In the genomic region with DNA sequence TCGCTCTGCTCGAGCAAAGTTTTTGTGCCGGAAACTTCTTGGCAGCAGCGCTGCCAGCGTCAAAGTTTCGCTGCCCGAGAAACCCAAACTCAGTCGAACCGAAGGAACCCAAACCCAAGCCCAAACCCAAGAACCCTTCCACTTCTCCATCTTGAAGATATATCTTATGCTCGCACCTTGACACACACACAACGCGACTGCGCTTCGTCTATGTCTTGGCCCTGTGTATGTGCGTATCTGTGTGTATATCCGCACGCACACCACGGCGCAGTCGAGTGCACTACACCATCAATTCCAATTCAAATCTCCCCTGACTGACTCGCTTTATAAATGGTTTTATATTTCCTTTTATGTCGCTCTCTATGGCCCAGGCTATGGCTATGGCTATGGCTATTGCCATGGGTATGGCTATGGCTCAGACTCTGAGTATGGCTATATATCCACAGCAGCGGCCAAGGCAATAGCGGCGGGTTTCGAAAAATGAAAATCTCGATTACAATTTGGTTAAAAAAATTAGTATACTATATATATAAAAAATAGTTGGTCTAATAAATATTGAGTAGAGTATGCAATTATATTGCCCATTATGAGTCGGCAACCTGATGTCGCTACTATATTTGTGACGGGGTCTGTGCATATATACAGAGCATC, we compare ENCODE assay signal across 2 fruit fly cellular contexts.
TF ChIP-seq lines count a peak whose summit lies in the region.

No protein-coding gene starts in this region.

TF ChIP-seq in whole organism, embryonic, 481 proteins besides CTCF, POLR2A, EP300 and RAD21 (continued from another document and continues in another):
- peak; percentile 89 for TF ChIP-seq CG10654 (GFP tag; optimal IDR thresholded peaks at IDR 0.05; lab: Kevin White, UChicago)
- TF ChIP-seq tup (GFP tag; optimal IDR thresholded peaks at IDR 0.05; lab: Kevin White, UChicago), result peak; percentile 81
- no peak for TF ChIP-seq CG13287 (GFP tag; IDR thresholded peaks at IDR 0.05; lab: Robert Waterston, UW; ENCODE audit: partially characterized antibody)
- TF ChIP-seq CG17385 (GFP tag; optimal IDR thresholded peaks at IDR 0.05; lab: Kevin White, UChicago), result peak; percentile 93
- TF ChIP-seq CG7786 (GFP tag; optimal IDR thresholded peaks at IDR 0.05; lab: Kevin White, UChicago), result peak; percentile 39
- peak; percentile 94 for TF ChIP-seq Sox100B (GFP tag; optimal IDR thresholded peaks at IDR 0.05; lab: Kevin White, UChicago)
- peak; percentile 95 for TF ChIP-seq salm (tag; optimal IDR thresholded peaks at IDR 0.05; lab: Kevin White, UChicago)
- TF ChIP-seq disco-r (GFP tag; optimal IDR thresholded peaks at IDR 0.05; lab: Kevin White, UChicago), result no peak
- peak; percentile 89 for TF ChIP-seq fd64A (GFP tag; optimal IDR thresholded peaks at IDR 0.05; lab: Kevin White, UChicago)
- no peak for TF ChIP-seq Side (GFP tag; optimal IDR thresholded peaks at IDR 0.05; lab: Kevin White, UChicago)
- TF ChIP-seq wor (GFP tag; IDR thresholded peaks at IDR 0.05; lab: Robert Waterston, UW), result peak; percentile 90
- peak; percentile 74 for TF ChIP-seq CG4328 (GFP tag; optimal IDR thresholded peaks at IDR 0.05; lab: Kevin White, UChicago)
- TF ChIP-seq CG9727 (GFP tag; optimal IDR thresholded peaks at IDR 0.05; lab: Kevin White, UChicago), result peak; percentile 98
- peak; percentile 96 for TF ChIP-seq Awh (GFP tag; IDR thresholded peaks at IDR 0.05; lab: Robert Waterston, UW)
- TF ChIP-seq Atf3 (GFP tag; optimal IDR thresholded peaks at IDR 0.05; lab: Kevin White, UChicago), result peak; percentile 29
- peak in 1 of 2 experiments; percentile 64 for TF ChIP-seq chif (GFP tag; optimal IDR thresholded peaks at IDR 0.05; lab: Kevin White, UChicago)
- peak; percentile 15 for TF ChIP-seq pho (GFP tag; optimal IDR thresholded peaks at IDR 0.05; lab: Kevin White, UChicago)
- no peak for TF ChIP-seq ato (GFP tag; IDR thresholded peaks at IDR 0.05; lab: Robert Waterston, UW; ENCODE audit: partially characterized antibody)
- TF ChIP-seq CG11696 (GFP tag; IDR thresholded peaks at IDR 0.05; lab: Robert Waterston, UW), result peak; percentile 99
- TF ChIP-seq CG14441 (GFP tag; IDR thresholded peaks at IDR 0.05; lab: Robert Waterston, UW), result peak; percentile 96
- TF ChIP-seq zen (tag; optimal IDR thresholded peaks at IDR 0.05; lab: Kevin White, UChicago), result peak; percentile 96
- TF ChIP-seq CG12769 (tag; optimal IDR thresholded peaks at IDR 0.05; lab: Kevin White, UChicago), result peak; percentile 91
- peak; percentile 93 for TF ChIP-seq Gug (GFP tag; IDR thresholded peaks at IDR 0.05; lab: Robert Waterston, UW)
- peak; percentile 92 for TF ChIP-seq gsb (GFP tag; IDR thresholded peaks at IDR 0.05; lab: Robert Waterston, UW)
- no peak for TF ChIP-seq zf30C (GFP tag; optimal IDR thresholded peaks at IDR 0.05; lab: Kevin White, UChicago)
- TF ChIP-seq tin (GFP tag; optimal IDR thresholded peaks at IDR 0.05; lab: Kevin White, UChicago), result peak; percentile 96
- TF ChIP-seq CG1647 (GFP tag; optimal IDR thresholded peaks at IDR 0.05; lab: Kevin White, UChicago), result peak; percentile 65
- TF ChIP-seq CG6854 (GFP tag; optimal IDR thresholded peaks at IDR 0.05; lab: Kevin White, UChicago), result peak; percentile 96
- peak; percentile 54 for TF ChIP-seq HLH54F (GFP tag; optimal IDR thresholded peaks at IDR 0.05; lab: Kevin White, UChicago)
- peak; percentile 87 for TF ChIP-seq klu (GFP tag; IDR thresholded peaks at IDR 0.05; lab: Robert Waterston, UW)
- peak; percentile 65; the same call in 1 of the 2 replicates for TF ChIP-seq crol (GFP tag; IDR thresholded peaks at IDR 0.05; lab: Robert Waterston, UW)
- peak; percentile 97 for TF ChIP-seq CG32532 (GFP tag; IDR thresholded peaks at IDR 0.05; lab: Robert Waterston, UW)
- TF ChIP-seq CG11456 (GFP tag; IDR thresholded peaks at IDR 0.05; lab: Robert Waterston, UW), result peak; percentile 94
- peak; percentile 83 for TF ChIP-seq sr (GFP tag; IDR thresholded peaks at IDR 0.05; lab: Robert Waterston, UW)
- TF ChIP-seq lbe (GFP tag; optimal IDR thresholded peaks at IDR 0.05; lab: Kevin White, UChicago), result peak; percentile 87
- no peak for TF ChIP-seq CG1792 (GFP tag; optimal IDR thresholded peaks at IDR 0.05; lab: Kevin White, UChicago)
- 0 out of 4 replicates have a peak, but pooled peaks have one; percentile 19 for TF ChIP-seq chinmo (GFP tag; IDR thresholded peaks at IDR 0.05; lab: Robert Waterston, UW; ENCODE audit: partially characterized antibody)
- peak; percentile 96 for TF ChIP-seq phol (tag; optimal IDR thresholded peaks at IDR 0.05; lab: Kevin White, UChicago)
- TF ChIP-seq CG12299 (tag; optimal IDR thresholded peaks at IDR 0.05; lab: Kevin White, UChicago), result peak; percentile 92
- TF ChIP-seq CG12942 (GFP tag; optimal IDR thresholded peaks at IDR 0.05; lab: Kevin White, UChicago), result peak; percentile 80
- peak; percentile 90 for TF ChIP-seq al (GFP tag; IDR thresholded peaks at IDR 0.05; lab: Robert Waterston, UW)
- TF ChIP-seq sima (GFP tag; optimal IDR thresholded peaks at IDR 0.05; lab: Kevin White, UChicago), result peak; percentile 57
- peak; percentile 93 for TF ChIP-seq CG9817 (tag; optimal IDR thresholded peaks at IDR 0.05; lab: Kevin White, UChicago)
- peak; percentile 95 for TF ChIP-seq CG18619 (GFP tag; optimal IDR thresholded peaks at IDR 0.05; lab: Kevin White, UChicago)
- TF ChIP-seq CG17802 (tag; optimal IDR thresholded peaks at IDR 0.05; lab: Kevin White, UChicago), result peak; percentile 80
- TF ChIP-seq HmgZ (tag; optimal IDR thresholded peaks at IDR 0.05; lab: Kevin White, UChicago), result peak; percentile 96
- peak; percentile 97 for TF ChIP-seq CG2875 (GFP tag; optimal IDR thresholded peaks at IDR 0.05; lab: Kevin White, UChicago)
- TF ChIP-seq dmrt11E (tag; optimal IDR thresholded peaks at IDR 0.05; lab: Kevin White, UChicago), result peak; percentile 98
- TF ChIP-seq Dfd (GFP tag; optimal IDR thresholded peaks at IDR 0.05; lab: Kevin White, UChicago), result no peak
- TF ChIP-seq Rfx (GFP tag; IDR thresholded peaks at IDR 0.05; lab: Robert Waterston, UW), result peak; percentile 97
- TF ChIP-seq bowl (GFP tag; IDR thresholded peaks at IDR 0.05; lab: Robert Waterston, UW), result peak; percentile 90
- TF ChIP-seq Pdp1 (GFP tag; optimal IDR thresholded peaks at IDR 0.05; lab: Kevin White, UChicago), result peak; percentile 66 to 75
- peak; percentile 97 for TF ChIP-seq Fer1 (GFP tag; optimal IDR thresholded peaks at IDR 0.05; lab: Kevin White, UChicago)
- no peak for TF ChIP-seq CG7963 (GFP tag; IDR thresholded peaks at IDR 0.05; lab: Robert Waterston, UW; ENCODE audit: partially characterized antibody)
- no peak for TF ChIP-seq Opbp (GFP tag; IDR thresholded peaks at IDR 0.05; lab: Robert Waterston, UW; ENCODE audit: partially characterized antibody)
- TF ChIP-seq CG43689 (GFP tag; IDR thresholded peaks at IDR 0.05; lab: Robert Waterston, UW), result peak; percentile 89
- TF ChIP-seq CG10979 (tag; optimal IDR thresholded peaks at IDR 0.05; lab: Kevin White, UChicago), result peak; percentile 98
- TF ChIP-seq yki (optimal IDR thresholded peaks at IDR 0.05; lab: Kevin White, UChicago), result no peak
- peak; percentile 90 for TF ChIP-seq trh (GFP tag; optimal IDR thresholded peaks at IDR 0.05; lab: Kevin White, UChicago)
- peak; percentile 94 for TF ChIP-seq scrt (GFP tag; optimal IDR thresholded peaks at IDR 0.05; lab: Kevin White, UChicago)
- TF ChIP-seq CG10321 (GFP tag; IDR thresholded peaks at IDR 0.05; lab: Robert Waterston, UW), result peak; percentile 70

TF ChIP-seq in whole organism, prepupa, 60 proteins besides CTCF, POLR2A, EP300 and RAD21 (continued from another document):
- TF ChIP-seq vri (GFP tag; optimal IDR thresholded peaks at IDR 0.05; lab: Kevin White, UChicago), result no peak
- peak; percentile 90 for TF ChIP-seq CG6854 (GFP tag; optimal IDR thresholded peaks at IDR 0.05; lab: Kevin White, UChicago)
- no peak for TF ChIP-seq Hr38 (GFP tag; optimal IDR thresholded peaks at IDR 0.05; lab: Kevin White, UChicago)
- TF ChIP-seq Ets96B (tag; optimal IDR thresholded peaks at IDR 0.05; lab: Kevin White, UChicago), result peak; percentile 98
- peak; percentile 98 for TF ChIP-seq Eip78C (GFP tag; lab: Kevin White, UChicago)
- peak; percentile 96 for TF ChIP-seq CG15336 (GFP tag; IDR thresholded peaks at IDR 0.05; lab: Robert Waterston, UW)
- peak; percentile 86 for TF ChIP-seq pdm3 (GFP tag; optimal IDR thresholded peaks at IDR 0.05; lab: Kevin White, UChicago)
- peak; percentile 93 for TF ChIP-seq CG6276 (GFP tag; optimal IDR thresholded peaks at IDR 0.05; lab: Kevin White, UChicago)
- TF ChIP-seq OdsH (GFP tag; optimal IDR thresholded peaks at IDR 0.05; lab: Kevin White, UChicago), result peak; percentile 92
- peak; percentile 93 for TF ChIP-seq CG3919 (GFP tag; optimal IDR thresholded peaks at IDR 0.05; lab: Kevin White, UChicago)
- TF ChIP-seq CG11762 (GFP tag; optimal IDR thresholded peaks at IDR 0.05; lab: Kevin White, UChicago; ENCODE audit: insufficient read depth), result peak; percentile 88
- TF ChIP-seq CG6163 (GFP tag; IDR thresholded peaks at IDR 0.05; lab: Robert Waterston, UW), result peak; percentile 98
TF ChIP-seq in whole organism, prepupa: peak in this region for 56.
